Worm (Caenorhabditis elegans) whole organism, L3 larva: ENCODE results near the gene F07F6.4.

Experiments used
- R02D3.7 ChIP-seq: fragments of 150-350 bp; optimal IDR thresholded peaks from 2 replicates; lab custom pipeline; 2014; ENCODE audit warnings: missing biosample characterization, missing genetic modification characterization
- aly-2 ChIP-seq: fragments of 150-350 bp; optimal IDR thresholded peaks from 2 replicates; lab custom pipeline; 2014; ENCODE audit warnings: missing biosample characterization, missing genetic modification characterization
- ama-1 ChIP-seq: fragments of 150-350 bp; optimal IDR thresholded peaks from 2 replicates; lab custom pipeline; 2018
- nfya-1 ChIP-seq: sonication (generic microtip); optimal IDR thresholded peaks from 2 replicates; lab custom pipeline; 2017; ENCODE audit warnings: missing genetic modification characterization, mild to moderate bottlenecking, missing compliant biosample characterization, antibody characterized with exemption, moderate library complexity; ENCODE audit not compliant: insufficient read depth
- nhr-12 ChIP-seq: fragments of 150-350 bp; optimal IDR thresholded peaks from 2 replicates; lab custom pipeline; 2014; ENCODE audit warnings: missing biosample characterization, missing genetic modification characterization
- nhr-28 ChIP-seq: fragments of 150-350 bp; optimal IDR thresholded peaks from 2 replicates; lab custom pipeline; 2014; ENCODE audit warnings: missing biosample characterization, missing genetic modification characterization
- unc-62 ChIP-seq: fragments of 150-350 bp; sonication (generic microtip); optimal IDR thresholded peaks from 4 replicates; lab custom pipeline; 2014; ENCODE audit warnings: missing biosample characterization, missing genetic modification reagents, missing genetic modification characterization

ce11 chrII:5408924-5409323 is 20.4 kb downstream of the F07F6.4 start, which contains the start of the genes EEED8.12 and EEED8.4:
- TF ChIP-seq ama-1 (lab: Kevin White, UChicago) = no peak
- TF ChIP-seq nhr-12 (tag; lab: Kevin White, UChicago) = no peak
- TF ChIP-seq nfya-1 = no peak
- no peak for TF ChIP-seq aly-2
- no peak for TF ChIP-seq R02D3.7 (tag; lab: Kevin White, UChicago)
- no peak for TF ChIP-seq unc-62 (GFP tag; lab: Kevin White, UChicago)
- no peak for TF ChIP-seq nhr-28
